Worm (Caenorhabditis elegans): ENCODE results near the gene immt-2.

DNA sequence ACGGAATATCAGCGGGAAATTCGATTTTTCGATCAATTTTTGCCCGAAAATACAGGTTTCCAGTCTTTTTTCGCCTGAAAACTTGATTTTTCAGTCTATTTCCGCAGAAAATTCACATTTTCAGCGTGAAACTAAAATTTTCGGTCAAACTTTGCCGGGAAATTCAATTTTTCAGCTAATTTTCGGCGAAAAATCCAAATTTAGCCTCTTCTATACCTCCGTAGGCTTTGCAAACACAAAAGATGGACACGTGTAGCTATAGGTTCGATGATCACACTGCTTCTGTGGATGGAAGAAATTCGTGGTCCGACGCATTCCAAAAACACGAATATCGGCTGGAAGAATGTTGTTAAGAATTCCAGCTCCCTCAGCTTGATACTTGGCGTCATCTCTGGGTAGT, 5.0 kb downstream of the immt-2 start:
- no peak for TF ChIP-seq tlf-1 (GFP tag; optimal IDR thresholded peaks at IDR 0.05)
- TF ChIP-seq F23B12.7 (tag; optimal IDR thresholded peaks at IDR 0.05; ENCODE audit: insufficient read depth) = no peak
- TF ChIP-seq efl-1 (GFP tag; optimal IDR thresholded peaks at IDR 0.05) = no peak
- TF ChIP-seq F49E8.2 (tag; optimal IDR thresholded peaks at IDR 0.05; ENCODE audit: insufficient read depth) = no peak
- TF ChIP-seq ama-1 (optimal IDR thresholded peaks at IDR 0.05) = no peak
- no peak for TF ChIP-seq ama-1 (GFP tag; optimal IDR thresholded peaks at IDR 0.05)
